Worm (Caenorhabditis elegans) whole organism, early embryonic: ENCODE data around the gene C47A4.5.

ENCODE experiments used
- B0310.2 ChIP-seq: sonication (generic microtip); optimal IDR thresholded peaks from 2 replicates; lab custom pipeline; 2016; ENCODE audit warnings: mild to moderate bottlenecking, missing genetic modification characterization, missing compliant biosample characterization
- F13C5.2 ChIP-seq: sonication (generic microtip); optimal IDR thresholded peaks from 2 replicates; lab custom pipeline; 2017; ENCODE audit warnings: mild to moderate bottlenecking, missing genetic modification characterization, inconsistent platforms, missing compliant biosample characterization
- aly-1 ChIP-seq: sonication (generic microtip); optimal IDR thresholded peaks from 2 replicates; lab custom pipeline; 2016; ENCODE audit warnings: missing genetic modification characterization, missing compliant biosample characterization
- ama-1 ChIP-seq: fragments of 150-350 bp; optimal IDR thresholded peaks from 2 replicates; lab custom pipeline; 2014
- ceh-13 ChIP-seq: fragments of 200-800 bp; sonication (Bioruptor generic); optimal IDR thresholded peaks from 2 replicates; lab custom pipeline; 2018; ENCODE audit warnings: mild to moderate bottlenecking, missing genetic modification characterization, missing compliant biosample characterization
- ceh-36 ChIP-seq: sonication (generic microtip); optimal IDR thresholded peaks from 2 replicates; lab custom pipeline; 2016; ENCODE audit warnings: missing genetic modification characterization, inconsistent platforms, missing compliant biosample characterization
- ets-7 ChIP-seq: sonication (generic microtip); optimal IDR thresholded peaks from 2 replicates; lab custom pipeline; 2016; ENCODE audit warnings: missing genotype, missing genetic modification characterization, missing compliant biosample characterization
- flt-1 ChIP-seq: fragments of 200-800 bp; sonication (Bioruptor generic); IDR thresholded peaks from 2 replicates; pipeline ENCODE4 v1.3.6; 2022; ENCODE audit warnings: missing genetic modification characterization, missing compliant biosample characterization
- hmbx-1 ChIP-seq: sonication (generic microtip); optimal IDR thresholded peaks from 2 replicates; lab custom pipeline; 2016; ENCODE audit warnings: mild to moderate bottlenecking, missing genetic modification characterization, missing compliant biosample characterization
- hmg-4 ChIP-seq: fragments of 200-800 bp; sonication (Bioruptor generic); optimal IDR thresholded peaks from 2 replicates; lab custom pipeline; 2018; ENCODE audit warnings: mild to moderate bottlenecking, missing genetic modification characterization, missing compliant biosample characterization
- hnd-1 ChIP-seq: sonication (generic microtip); optimal IDR thresholded peaks from 2 replicates; lab custom pipeline; 2016; ENCODE audit warnings: missing genetic modification characterization, missing compliant biosample characterization
- pes-1 ChIP-seq: fragments of 200-800 bp; sonication (Bioruptor generic); IDR thresholded peaks from 2 replicates; pipeline ENCODE4 v1.3.6; 2022; ENCODE audit warnings: missing genetic modification reagents, missing genetic modification characterization, missing compliant biosample characterization
- scrt-1 ChIP-seq: fragments of 200-800 bp; sonication (Bioruptor generic); IDR thresholded peaks from 2 replicates; pipeline ENCODE4 v1.3.6; 2022; ENCODE audit warnings: missing genetic modification characterization, missing compliant biosample characterization
- sea-1 ChIP-seq: fragments of 200-800 bp; sonication (Bioruptor generic); conservative IDR thresholded peaks from 2 replicates; pipeline ENCODE4 v1.3.6; 2022; ENCODE audit warnings: missing genetic modification characterization, missing compliant biosample characterization
- tbx-11 ChIP-seq: fragments of 200-800 bp; sonication (Bioruptor generic); IDR thresholded peaks from 2 replicates; pipeline ENCODE4 v1.3.6; 2022; ENCODE audit warnings: missing genetic modification characterization, missing compliant biosample characterization
- tbx-37 ChIP-seq: fragments of 200-800 bp; sonication (Bioruptor generic); conservative IDR thresholded peaks from 2 replicates; pipeline ENCODE4 v1.3.6; 2022; ENCODE audit warnings: missing genetic modification reagents, missing genetic modification characterization, missing compliant biosample characterization
- tra-4 ChIP-seq: sonication (generic microtip); optimal IDR thresholded peaks from 2 replicates; lab custom pipeline; 2017; ENCODE audit warnings: missing genetic modification characterization, missing compliant biosample characterization

The C47A4.5 gene

ce11 chrIV:13725201-13725600 lies 20.3 kb upstream of the C47A4.5 start:
- TF ChIP-seq tbx-11 (GFP tag; lab: Robert Waterston, UW) (no peak), ets-7 (tag; lab: Kevin White, UChicago) (no peak), F13C5.2 (tag; lab: Kevin White, UChicago) (no peak), ceh-36 (no peak), ama-1 (lab: Kevin White, UChicago) (no peak), hmbx-1 (tag; lab: Kevin White, UChicago) (no peak)

ce11 chrIV:13726630-13727029 lies 18.9 kb upstream of the C47A4.5 start, which contains the start of gene ent-4:
Gene ent-4, plus strand, starts transcription at chrIV:13726930.
- TF ChIP-seq scrt-1 (no peak), ceh-13 (GFP tag; lab: Kevin White, UChicago) (no peak), hmg-4 (GFP tag; lab: Kevin White, UChicago) (no peak), flt-1 (GFP tag; lab: Robert Waterston, UW) (no peak), hnd-1 (tag; lab: Kevin White, UChicago) (no peak), tbx-11 (GFP tag; lab: Robert Waterston, UW) (no peak), ama-1 (lab: Kevin White, UChicago) (no peak), ceh-36 (no peak), sea-1 (GFP tag; lab: Robert Waterston, UW) (no peak), tbx-37 (GFP tag; lab: Robert Waterston, UW) (no peak)

ce11 chrIV:13727865-13728264 lies 17.6 kb upstream of the C47A4.5 start:
- TF ChIP-seq F13C5.2 (tag; lab: Kevin White, UChicago) (no peak), aly-1 (tag; lab: Kevin White, UChicago) (no peak)

ce11 chrIV:13742244-13742643 lies 3.3 kb upstream of the C47A4.5 start, which contains the start of gene C47A4.3:
Gene C47A4.3, minus strand, starts transcription at chrIV:13742344.
- TF ChIP-seq B0310.2 (tag; lab: Kevin White, UChicago) (no peak), aly-1 (tag; lab: Kevin White, UChicago) (no peak), ceh-13 (GFP tag; lab: Kevin White, UChicago) (no peak), pes-1 (GFP tag; lab: Robert Waterston, UW) (no peak), hmg-4 (GFP tag; lab: Kevin White, UChicago) (no peak)

ce11 chrIV:13748798-13749197 lies 3.3 kb downstream of the C47A4.5 start:
- no peak for TF ChIP-seq sea-1 (GFP tag; lab: Robert Waterston, UW)
- TF ChIP-seq flt-1 (GFP tag; lab: Robert Waterston, UW), result no peak
- TF ChIP-seq ceh-13 (GFP tag; lab: Kevin White, UChicago), result no peak
- no peak for TF ChIP-seq aly-1 (tag; lab: Kevin White, UChicago)
- no peak for TF ChIP-seq hmg-4 (GFP tag; lab: Kevin White, UChicago)
- TF ChIP-seq B0310.2 (tag; lab: Kevin White, UChicago), result no peak
- no peak for TF ChIP-seq pes-1 (GFP tag; lab: Robert Waterston, UW)
- TF ChIP-seq hnd-1 (tag; lab: Kevin White, UChicago), result no peak
- no peak for TF ChIP-seq scrt-1
- TF ChIP-seq F13C5.2 (tag; lab: Kevin White, UChicago), result no peak
- no peak for TF ChIP-seq ama-1 (lab: Kevin White, UChicago)
- TF ChIP-seq ceh-36, result no peak
- no peak for TF ChIP-seq tbx-37 (GFP tag; lab: Robert Waterston, UW)
- TF ChIP-seq tbx-11 (GFP tag; lab: Robert Waterston, UW), result no peak
- TF ChIP-seq hmbx-1 (tag; lab: Kevin White, UChicago), result no peak
- no peak for TF ChIP-seq ets-7 (tag; lab: Kevin White, UChicago)
- TF ChIP-seq tra-4 (tag; lab: Kevin White, UChicago), result no peak

ce11 chrIV:13750033-13750432 lies 4.5 kb downstream of the C47A4.5 start, which contains the start of gene sorb-1:
Gene sorb-1, plus strand, starts transcription at chrIV:13750333.
- no peak for TF ChIP-seq tbx-11 (GFP tag; lab: Robert Waterston, UW)
- no peak for TF ChIP-seq ceh-36
- TF ChIP-seq hnd-1 (tag; lab: Kevin White, UChicago), result no peak
- no peak for TF ChIP-seq pes-1 (GFP tag; lab: Robert Waterston, UW)
- TF ChIP-seq hmbx-1 (tag; lab: Kevin White, UChicago), result no peak
- no peak for TF ChIP-seq scrt-1
- no peak for TF ChIP-seq tbx-37 (GFP tag; lab: Robert Waterston, UW)
- TF ChIP-seq ama-1 (lab: Kevin White, UChicago), result no peak
- no peak for TF ChIP-seq aly-1 (tag; lab: Kevin White, UChicago)
- no peak for TF ChIP-seq flt-1 (GFP tag; lab: Robert Waterston, UW)
- no peak for TF ChIP-seq hmg-4 (GFP tag; lab: Kevin White, UChicago)
- no peak for TF ChIP-seq sea-1 (GFP tag; lab: Robert Waterston, UW)
- no peak for TF ChIP-seq ceh-13 (GFP tag; lab: Kevin White, UChicago)
- no peak for TF ChIP-seq F13C5.2 (tag; lab: Kevin White, UChicago)
- no peak for TF ChIP-seq tra-4 (tag; lab: Kevin White, UChicago)

ce11 chrIV:13755619-13756018 lies 10.1 kb downstream of the C47A4.5 start:
- TF ChIP-seq flt-1 (GFP tag; lab: Robert Waterston, UW) (no peak), B0310.2 (tag; lab: Kevin White, UChicago) (no peak), tbx-37 (GFP tag; lab: Robert Waterston, UW) (no peak), ama-1 (lab: Kevin White, UChicago) (no peak), aly-1 (tag; lab: Kevin White, UChicago) (no peak), scrt-1 (no peak), ceh-13 (GFP tag; lab: Kevin White, UChicago) (no peak), pes-1 (GFP tag; lab: Robert Waterston, UW) (no peak), hnd-1 (tag; lab: Kevin White, UChicago) (no peak), tra-4 (tag; lab: Kevin White, UChicago) (no peak), hmbx-1 (tag; lab: Kevin White, UChicago) (no peak), F13C5.2 (tag; lab: Kevin White, UChicago) (no peak), hmg-4 (GFP tag; lab: Kevin White, UChicago) (no peak), ets-7 (tag; lab: Kevin White, UChicago) (no peak), tbx-11 (GFP tag; lab: Robert Waterston, UW) (no peak)
